Worm (Caenorhabditis elegans): ENCODE results near the gene lmtr-2.

DNA sequence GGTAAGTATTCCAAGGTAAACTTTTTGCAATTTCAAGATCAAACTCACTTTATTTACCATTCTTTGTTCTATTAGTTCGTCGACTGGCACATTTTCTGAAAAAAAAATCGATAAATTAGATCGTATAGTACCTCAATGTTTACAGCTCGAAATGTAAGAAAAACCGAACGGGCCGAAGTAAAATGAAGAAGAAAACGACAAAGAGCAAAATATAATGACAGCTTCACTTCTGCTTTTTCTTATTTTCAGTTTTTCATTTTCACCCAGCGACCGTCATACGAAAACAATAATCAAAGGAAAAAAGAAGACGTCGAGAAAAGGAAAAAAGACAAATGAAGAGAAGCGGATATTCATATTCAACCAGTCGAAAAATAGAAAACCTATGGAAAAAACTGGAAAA, 41.8 kb downstream of the lmtr-2 start, which contains the start of gene che-7:
- TF ChIP-seq unc-55 (GFP tag; optimal IDR thresholded peaks at IDR 0.05) (no peak), ceh-16 (tag; optimal IDR thresholded peaks at IDR 0.05) (no peak), blmp-1 (tag; optimal IDR thresholded peaks at IDR 0.05; ENCODE audit: insufficient read depth) (no peak), ztf-4 (tag; optimal IDR thresholded peaks at IDR 0.05) (no peak), lin-13 (GFP tag; optimal IDR thresholded peaks at IDR 0.05) (no peak), aly-2 (tag; optimal IDR thresholded peaks at IDR 0.05) (no peak), snpc-4 (tag; optimal IDR thresholded peaks at IDR 0.05) (no peak), nhr-12 (tag; optimal IDR thresholded peaks at IDR 0.05) (no peak), zag-1 (tag; optimal IDR thresholded peaks at IDR 0.05) (no peak), nhr-6 (tag; optimal IDR thresholded peaks at IDR 0.05) (no peak), lsy-2 (tag; optimal IDR thresholded peaks at IDR 0.05) (no peak), fos-1 (tag; optimal IDR thresholded peaks at IDR 0.05) (no peak), nhr-237 (tag; optimal IDR thresholded peaks at IDR 0.05) (no peak)

Data from whole organism, L2 larva.